Fruit fly (Drosophila melanogaster): ENCODE results near the gene CG43394.

DNA sequence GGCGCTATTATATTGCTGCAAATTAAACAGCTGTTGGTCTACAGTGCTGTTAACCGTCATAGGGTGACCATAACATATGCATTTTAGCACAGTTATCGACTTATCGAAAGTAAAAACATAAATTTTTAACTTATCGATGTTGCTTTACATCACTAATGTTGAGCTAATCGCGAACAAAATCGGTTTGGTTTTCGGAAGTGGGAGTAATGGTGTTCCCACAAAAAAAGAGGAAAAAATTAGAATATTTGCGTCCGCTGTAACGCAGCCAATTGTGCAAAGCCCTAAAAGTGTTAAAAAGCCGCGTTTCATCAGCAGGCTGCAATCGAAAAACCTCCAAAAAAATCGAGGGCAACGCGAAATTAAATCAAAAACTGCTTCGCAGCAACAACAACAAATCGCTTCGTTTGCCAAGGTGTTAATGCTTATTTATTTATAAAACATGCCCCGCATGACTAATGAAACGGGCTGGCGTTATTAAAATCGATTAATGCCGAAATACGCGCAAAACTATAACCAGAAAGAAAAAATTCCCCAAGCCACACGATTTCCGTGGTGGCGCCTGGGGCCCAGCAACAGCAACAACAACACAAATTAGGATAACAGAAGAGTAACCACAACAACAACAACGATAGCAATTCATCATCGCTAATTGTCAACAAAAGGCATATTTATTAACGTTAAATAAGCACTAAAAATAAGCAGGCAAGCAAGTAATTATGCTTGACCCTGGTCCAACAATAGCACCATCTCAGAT, 18.5 kb upstream of the CG43394 start, which contains the start of the genes CG12375 and CG8668:
- TF ChIP-seq unpg (GFP tag; optimal IDR thresholded peaks at IDR 0.05), result no peak
- TF ChIP-seq CG31441 (GFP tag; IDR thresholded peaks at IDR 0.05), result no peak
- TF ChIP-seq CG12155 (GFP tag; optimal IDR thresholded peaks at IDR 0.05), result no peak
- TF ChIP-seq yki (optimal IDR thresholded peaks at IDR 0.05), result no peak
- no peak for TF ChIP-seq CG17802 (tag; optimal IDR thresholded peaks at IDR 0.05)
- TF ChIP-seq Bdp1 (GFP tag; optimal IDR thresholded peaks at IDR 0.05), result no peak

All from whole organism, embryonic.